Fruit fly (Drosophila melanogaster): ENCODE data around the gene Mfap1.

The Mfap1 gene

dm6 chr3L:1920943-1921342 is 19.9 kb upstream of the Mfap1 start, which contains the start of gene Dbx:
Dbx (plus strand) TSS chr3L:1921307.
- TF ChIP-seq psq (optimal IDR thresholded peaks at IDR 0.05) (no peak), Sin3A (optimal IDR thresholded peaks at IDR 0.05) (no peak), ttk (optimal IDR thresholded peaks at IDR 0.05) (no peak), h (optimal IDR thresholded peaks at IDR 0.05) (no peak), insv (optimal IDR thresholded peaks at IDR 0.05) (no peak), Myc (optimal IDR thresholded peaks at IDR 0.05) (no peak)

dm6 chr3L:1928959-1929358 is 11.9 kb upstream of the Mfap1 start:
- TF ChIP-seq psq (optimal IDR thresholded peaks at IDR 0.05) (no peak), insv (optimal IDR thresholded peaks at IDR 0.05) (no peak), Sin3A (optimal IDR thresholded peaks at IDR 0.05) (no peak), Myc (optimal IDR thresholded peaks at IDR 0.05) (no peak), ttk (optimal IDR thresholded peaks at IDR 0.05) (no peak), h (optimal IDR thresholded peaks at IDR 0.05) (no peak)

- no peak for TF ChIP-seq insv (optimal IDR thresholded peaks at IDR 0.05)
- no peak for TF ChIP-seq Myc (optimal IDR thresholded peaks at IDR 0.05)
- TF ChIP-seq Sin3A (optimal IDR thresholded peaks at IDR 0.05), result no peak
- TF ChIP-seq h (optimal IDR thresholded peaks at IDR 0.05), result no peak
- no peak for TF ChIP-seq ttk (optimal IDR thresholded peaks at IDR 0.05)
- TF ChIP-seq psq (optimal IDR thresholded peaks at IDR 0.05), result no peak
Measured at dm6 chr3L:1937469-1937868, 3.4 kb upstream of the Mfap1 start.

- no peak for TF ChIP-seq Myc (optimal IDR thresholded peaks at IDR 0.05)
- no peak for TF ChIP-seq insv (optimal IDR thresholded peaks at IDR 0.05)
- TF ChIP-seq h (optimal IDR thresholded peaks at IDR 0.05), result no peak
- TF ChIP-seq Sin3A (optimal IDR thresholded peaks at IDR 0.05), result no peak
- TF ChIP-seq ttk (optimal IDR thresholded peaks at IDR 0.05), result no peak
- TF ChIP-seq psq (optimal IDR thresholded peaks at IDR 0.05), result no peak
Measured at dm6 chr3L:1938767-1939166, 2.1 kb upstream of the Mfap1 start, which contains the start of the genes CG46523 and CG5687. CG46523 (minus strand) TSS chr3L:1939103. CG5687 (minus strand) TSS chr3L:1939103.

- TF ChIP-seq insv (optimal IDR thresholded peaks at IDR 0.05) (no peak), Sin3A (optimal IDR thresholded peaks at IDR 0.05) (no peak), Myc (optimal IDR thresholded peaks at IDR 0.05) (no peak), ttk (optimal IDR thresholded peaks at IDR 0.05) (no peak), h (optimal IDR thresholded peaks at IDR 0.05) (no peak), psq (optimal IDR thresholded peaks at IDR 0.05) (no peak)
Measured at dm6 chr3L:1939983-1940504, 824 bp upstream of the Mfap1 start.

- TF ChIP-seq Sin3A (optimal IDR thresholded peaks at IDR 0.05) (no peak), h (optimal IDR thresholded peaks at IDR 0.05) (no peak), insv (optimal IDR thresholded peaks at IDR 0.05) (no peak), psq (optimal IDR thresholded peaks at IDR 0.05) (no peak), Myc (optimal IDR thresholded peaks at IDR 0.05) (no peak), ttk (optimal IDR thresholded peaks at IDR 0.05) (no peak)
Measured at dm6 chr3L:1947463-1948126, 6.7 kb downstream of the Mfap1 start, which contains the start of the genes mu2 and Cnb. mu2 (minus strand) TSS chr3L:1947475. Cnb (plus strand) TSS chr3L:1947565.

dm6 chr3L:1962964-1963363 is 22.1 kb downstream of the Mfap1 start, which contains the start of gene SCOT:
SCOT (plus strand) TSS chr3L:1963143.
- TF ChIP-seq psq (optimal IDR thresholded peaks at IDR 0.05) (no peak), Sin3A (optimal IDR thresholded peaks at IDR 0.05) (no peak), insv (optimal IDR thresholded peaks at IDR 0.05) (no peak), ttk (optimal IDR thresholded peaks at IDR 0.05) (no peak), Myc (optimal IDR thresholded peaks at IDR 0.05) (no peak), h (optimal IDR thresholded peaks at IDR 0.05) (no peak)

- TF ChIP-seq Sin3A (optimal IDR thresholded peaks at IDR 0.05) (no peak), insv (optimal IDR thresholded peaks at IDR 0.05) (no peak), ttk (optimal IDR thresholded peaks at IDR 0.05) (no peak), Myc (optimal IDR thresholded peaks at IDR 0.05) (no peak), psq (optimal IDR thresholded peaks at IDR 0.05) (no peak), h (optimal IDR thresholded peaks at IDR 0.05) (no peak)
Measured at dm6 chr3L:1964099-1964498, 23.2 kb downstream of the Mfap1 start, which contains the start of gene mv. mv (minus strand) TSS chr3L:1964178.

- no peak for TF ChIP-seq insv (optimal IDR thresholded peaks at IDR 0.05)
- TF ChIP-seq Sin3A (optimal IDR thresholded peaks at IDR 0.05), result no peak
- TF ChIP-seq h (optimal IDR thresholded peaks at IDR 0.05), result no peak
- no peak for TF ChIP-seq ttk (optimal IDR thresholded peaks at IDR 0.05)
- TF ChIP-seq psq (optimal IDR thresholded peaks at IDR 0.05), result no peak
- no peak for TF ChIP-seq Myc (optimal IDR thresholded peaks at IDR 0.05)
Measured at dm6 chr3L:1964599-1965143, 23.8 kb downstream of the Mfap1 start.

- TF ChIP-seq h (optimal IDR thresholded peaks at IDR 0.05), result no peak
- TF ChIP-seq insv (optimal IDR thresholded peaks at IDR 0.05), result no peak
- TF ChIP-seq psq (optimal IDR thresholded peaks at IDR 0.05), result no peak
- no peak for TF ChIP-seq ttk (optimal IDR thresholded peaks at IDR 0.05)
- TF ChIP-seq Myc (optimal IDR thresholded peaks at IDR 0.05), result no peak
- no peak for TF ChIP-seq Sin3A (optimal IDR thresholded peaks at IDR 0.05)
Measured at dm6 chr3L:1967452-1968310, 26.8 kb downstream of the Mfap1 start.

- TF ChIP-seq h (optimal IDR thresholded peaks at IDR 0.05) (no peak), insv (optimal IDR thresholded peaks at IDR 0.05) (no peak), Myc (optimal IDR thresholded peaks at IDR 0.05) (no peak)
Measured at dm6 chr3L:1968401-1968800, 27.5 kb downstream of the Mfap1 start.

Data from Kc167 (cell line).